Fruit fly (Drosophila melanogaster): ENCODE measurements around the gene CG9154.

CG9154 gene

dm6 chr2L:6092300-6092699 lies 21.8 kb upstream of the CG9154 start:
- no peak for TF ChIP-seq pan (optimal IDR thresholded peaks at IDR 0.05)
- TF ChIP-seq dsf (GFP tag; optimal IDR thresholded peaks at IDR 0.05; ENCODE audit: borderline replicate concordance) = no peak
- no peak for TF ChIP-seq lola (GFP tag; optimal IDR thresholded peaks at IDR 0.05)
- no peak for TF ChIP-seq Jra (GFP tag; optimal IDR thresholded peaks at IDR 0.05)
- no peak for TF ChIP-seq Dfd (GFP tag; optimal IDR thresholded peaks at IDR 0.05)
- TF ChIP-seq foxo (GFP tag; optimal IDR thresholded peaks at IDR 0.05) = no peak
- no peak for TF ChIP-seq CG32264 (GFP tag; optimal IDR thresholded peaks at IDR 0.05)
- TF ChIP-seq OdsH (GFP tag; optimal IDR thresholded peaks at IDR 0.05) = no peak
- no peak for TF ChIP-seq jim (GFP tag; optimal IDR thresholded peaks at IDR 0.05)
- TF ChIP-seq sv (GFP tag; optimal IDR thresholded peaks at IDR 0.05) = no peak
- TF ChIP-seq Myc (optimal IDR thresholded peaks at IDR 0.05) = no peak
- TF ChIP-seq GATAd (GFP tag; optimal IDR thresholded peaks at IDR 0.05) = no peak
- TF ChIP-seq Hr78 (GFP tag; optimal IDR thresholded peaks at IDR 0.05) = no peak
- TF ChIP-seq N (GFP tag; optimal IDR thresholded peaks at IDR 0.05) = no peak
- no peak for TF ChIP-seq woc (GFP tag; optimal IDR thresholded peaks at IDR 0.05)
- TF ChIP-seq dl (GFP tag; optimal IDR thresholded peaks at IDR 0.05; ENCODE audit: insufficient read depth in 1 of 2, partially characterized antibody in 2 of 2) = no peak
- TF ChIP-seq CrebA (GFP tag; optimal IDR thresholded peaks at IDR 0.05; ENCODE audit: borderline replicate concordance) = no peak
- TF ChIP-seq Hr83 (GFP tag; optimal IDR thresholded peaks at IDR 0.05; ENCODE audit: poor library complexity, severe bottlenecking) = no peak

- TF ChIP-seq foxo (GFP tag; optimal IDR thresholded peaks at IDR 0.05) = no peak
- peak; percentile 29 for TF ChIP-seq Dfd (GFP tag; optimal IDR thresholded peaks at IDR 0.05)
- no peak for TF ChIP-seq lola (GFP tag; optimal IDR thresholded peaks at IDR 0.05)
- no peak for TF ChIP-seq Jra (GFP tag; optimal IDR thresholded peaks at IDR 0.05)
Observed at dm6 chr2L:6090786-6091716, 20.6 kb upstream of the CG9154 start, which contains the start of gene CG45075. Gene CG45075, plus strand, starts transcription at chr2L:6091412.

- TF ChIP-seq Rel (GFP tag; optimal IDR thresholded peaks at IDR 0.05) (no peak), Rel (tag; optimal IDR thresholded peaks at IDR 0.05) (peak; percentile 82), Jra (GFP tag; optimal IDR thresholded peaks at IDR 0.05) (no peak), fru (GFP tag; optimal IDR thresholded peaks at IDR 0.05) (no peak), usp (GFP tag; optimal IDR thresholded peaks at IDR 0.05) (no peak), HLH106 (tag; optimal IDR thresholded peaks at IDR 0.05) (no peak)
Observed at dm6 chr2L:6090365-6090764, 19.9 kb upstream of the CG9154 start.

dm6 chr2L:6089604-6090198 lies 19.2 kb upstream of the CG9154 start:
- no peak for TF ChIP-seq foxo (GFP tag; optimal IDR thresholded peaks at IDR 0.05)
- no peak for TF ChIP-seq Rel (GFP tag; optimal IDR thresholded peaks at IDR 0.05)
- peak; percentile 88 for TF ChIP-seq Rel (tag; optimal IDR thresholded peaks at IDR 0.05)

dm6 chr2L:6088371-6089365 lies 18.2 kb upstream of the CG9154 start:
- TF ChIP-seq fru (GFP tag; optimal IDR thresholded peaks at IDR 0.05) (peak; percentile 46), ey (GFP tag; optimal IDR thresholded peaks at IDR 0.05) (peak; percentile 6), OdsH (GFP tag; optimal IDR thresholded peaks at IDR 0.05) (no peak), br (GFP tag; optimal IDR thresholded peaks at IDR 0.05) (peak; percentile 22), dmrt93B (GFP tag; optimal IDR thresholded peaks at IDR 0.05) (no peak), rgr (GFP tag; optimal IDR thresholded peaks at IDR 0.05) (peak; percentile 27), dl (GFP tag; optimal IDR thresholded peaks at IDR 0.05; ENCODE audit: insufficient read depth in 1 of 2, partially characterized antibody in 2 of 2) (peak; percentile 58 to 74), Myc (optimal IDR thresholded peaks at IDR 0.05) (no peak), sage (GFP tag; optimal IDR thresholded peaks at IDR 0.05) (peak; percentile 29), Rel (GFP tag; optimal IDR thresholded peaks at IDR 0.05) (no peak), Rel (tag; optimal IDR thresholded peaks at IDR 0.05) (peak; percentile 87), CG32264 (GFP tag; optimal IDR thresholded peaks at IDR 0.05) (no peak), tai (GFP tag; optimal IDR thresholded peaks at IDR 0.05) (peak; percentile 98), Jra (GFP tag; optimal IDR thresholded peaks at IDR 0.05) (peak; percentile 96), N (GFP tag; optimal IDR thresholded peaks at IDR 0.05) (no peak), Dif (GFP tag; optimal IDR thresholded peaks at IDR 0.05; ENCODE audit: partially characterized antibody) (peak; percentile 83), dsf (GFP tag; optimal IDR thresholded peaks at IDR 0.05; ENCODE audit: borderline replicate concordance) (no peak), Sp1 (GFP tag; optimal IDR thresholded peaks at IDR 0.05) (peak; percentile 49), jim (GFP tag; optimal IDR thresholded peaks at IDR 0.05) (peak; percentile 39), brk (GFP tag; optimal IDR thresholded peaks at IDR 0.05) (no peak), h (GFP tag; optimal IDR thresholded peaks at IDR 0.05) (peak; percentile 95), GATAd (GFP tag; optimal IDR thresholded peaks at IDR 0.05) (no peak), HLH106 (tag; optimal IDR thresholded peaks at IDR 0.05) (peak; percentile 29), psq (GFP tag; optimal IDR thresholded peaks at IDR 0.05) (peak; percentile 56), sv (GFP tag; optimal IDR thresholded peaks at IDR 0.05) (no peak), pan (optimal IDR thresholded peaks at IDR 0.05) (no peak), Hnf4 (GFP tag; optimal IDR thresholded peaks at IDR 0.05) (no peak)

All from whole organism, wandering third instar larva.